Fruit fly (Drosophila melanogaster) whole organism, prepupa: Measurements from ENCODE around the gene Ama.

ENCODE experiments used
- Blimp-1 ChIP-seq: fragments of 200-800 bp; sonication (Bioruptor generic); optimal IDR thresholded peaks from 3 replicates; lab custom pipeline; 2017; ENCODE audit warnings: missing biosample characterization, missing genetic modification characterization, mild to moderate bottlenecking, moderate library complexity, missing genetic modification reagents
- CG10669 ChIP-seq: fragments of 200-800 bp; sonication (Bioruptor generic); optimal IDR thresholded peaks from 3 replicates; lab custom pipeline; 2018; ENCODE audit warnings: missing biosample characterization, mild to moderate bottlenecking, missing genetic modification characterization, moderate library complexity
- CG11294 ChIP-seq: fragments of 200-800 bp; sonication (Bioruptor generic); IDR thresholded peaks from 2 replicates; pipeline ENCODE4 v1.3.6; 2022; ENCODE audit warnings: missing biosample characterization, missing genetic modification characterization
- CG11902 ChIP-seq: fragments of 200-800 bp; sonication (Bioruptor generic); optimal IDR thresholded peaks from 3 replicates; lab custom pipeline; 2016; ENCODE audit warnings: missing biosample characterization, missing genetic modification characterization
- CG15336 ChIP-seq: fragments of 200-800 bp; sonication (Bioruptor generic); IDR thresholded peaks from 2 replicates; pipeline ENCODE4 v1.3.6; 2022; ENCODE audit warnings: missing biosample characterization, missing genetic modification characterization
- CG1621 ChIP-seq: fragments of 200-800 bp; sonication (Bioruptor generic); optimal IDR thresholded peaks from 3 replicates; lab custom pipeline; 2018; ENCODE audit warnings: missing biosample characterization, mild to moderate bottlenecking, missing genetic modification characterization
- CG16779 ChIP-seq: fragments of 200-800 bp; sonication (Bioruptor generic); optimal IDR thresholded peaks from 3 replicates; lab custom pipeline; 2017; ENCODE audit warnings: missing biosample characterization, mild to moderate bottlenecking, missing genetic modification characterization
- CG3032 ChIP-seq: fragments of 200-800 bp; optimal IDR thresholded peaks from 2 replicates; lab custom pipeline; 2019; ENCODE audit warnings: missing biosample characterization, mild to moderate bottlenecking, missing genetic modification characterization, moderate library complexity
- CG31627 ChIP-seq: fragments of 200-800 bp; sonication (Bioruptor generic); optimal IDR thresholded peaks from 3 replicates; lab custom pipeline; 2016; ENCODE audit warnings: missing biosample characterization, missing genetic modification characterization
- CG32006 ChIP-seq: fragments of 200-800 bp; sonication (Bioruptor generic); optimal IDR thresholded peaks from 3 replicates; lab custom pipeline; 2017; ENCODE audit warnings: missing biosample characterization, mild to moderate bottlenecking, missing genetic modification characterization
- CG34406 ChIP-seq: fragments of 200-800 bp; sonication (Bioruptor generic); optimal IDR thresholded peaks from 3 replicates; lab custom pipeline; 2016; ENCODE audit warnings: missing biosample characterization, missing genetic modification characterization
- CG3919 ChIP-seq: fragments of 200-800 bp; sonication (Bioruptor generic); optimal IDR thresholded peaks from 3 replicates; lab custom pipeline; 2016; ENCODE audit warnings: missing biosample characterization, missing genetic modification characterization
- CG4318 ChIP-seq: fragments of 200-800 bp; sonication (Bioruptor generic); optimal IDR thresholded peaks from 3 replicates; lab custom pipeline; 2017; ENCODE audit warnings: missing biosample characterization, mild to moderate bottlenecking, missing genetic modification characterization
- CG6163 ChIP-seq: fragments of 200-800 bp; sonication (Bioruptor generic); IDR thresholded peaks from 3 replicates; pipeline ENCODE4 v1.3.6; 2022; ENCODE audit warnings: missing biosample characterization, missing genetic modification characterization
- CG6276 ChIP-seq: fragments of 200-800 bp; sonication (Bioruptor generic); optimal IDR thresholded peaks from 2 replicates; lab custom pipeline; 2017; ENCODE audit warnings: missing biosample characterization, mild to moderate bottlenecking, missing genetic modification characterization
- CG6792 ChIP-seq: fragments of 200-800 bp; sonication (Bioruptor generic); optimal IDR thresholded peaks from 3 replicates; lab custom pipeline; 2016; ENCODE audit warnings: missing biosample characterization, missing genetic modification characterization
- CG6854 ChIP-seq: fragments of 200-800 bp; sonication (Bioruptor generic); optimal IDR thresholded peaks from 2 replicates; lab custom pipeline; 2017; ENCODE audit warnings: missing biosample characterization, mild to moderate bottlenecking, missing genetic modification characterization
- CG7368 ChIP-seq: fragments of 200-800 bp; sonication (Bioruptor generic); optimal IDR thresholded peaks from 3 replicates; lab custom pipeline; 2016; ENCODE audit warnings: missing biosample characterization, missing genetic modification characterization
- CG8632 ChIP-seq: fragments of 200-800 bp; sonication (Bioruptor generic); optimal IDR thresholded peaks from 3 replicates; lab custom pipeline; 2016; ENCODE audit warnings: missing biosample characterization, missing genetic modification characterization
- CG9139 ChIP-seq: fragments of 200-800 bp; sonication (Bioruptor generic); optimal IDR thresholded peaks from 3 replicates; lab custom pipeline; 2017; ENCODE audit warnings: missing biosample characterization, mild to moderate bottlenecking, missing genetic modification characterization
- Eip75B ChIP-seq: fragments of 200-800 bp; sonication (Bioruptor generic); optimal IDR thresholded peaks from 3 replicates; lab custom pipeline; 2016; ENCODE audit warnings: missing biosample characterization, missing genetic modification characterization
- Eip78C ChIP-seq: fragments of 200-800 bp; sonication (Bioruptor generic); peaks from one replicate; lab custom pipeline; 2016; ENCODE audit warnings: missing biosample characterization, missing genetic modification characterization
- Eip93F ChIP-seq: fragments of 200-800 bp; sonication (Bioruptor generic); optimal IDR thresholded peaks from 2 replicates; lab custom pipeline; 2016; ENCODE audit warnings: missing biosample characterization, mild to moderate bottlenecking, missing genetic modification characterization
- Ets96B ChIP-seq: fragments of 200-800 bp; optimal IDR thresholded peaks from 2 replicates; lab custom pipeline; 2019; ENCODE audit warnings: missing biosample characterization, mild to moderate bottlenecking, missing genetic modification characterization, moderate library complexity
- Gug ChIP-seq: fragments of 200-800 bp; sonication (Bioruptor generic); IDR thresholded peaks from 2 replicates; pipeline ENCODE4 v1.3.6; 2022; ENCODE audit warnings: missing biosample characterization, missing genetic modification characterization
- Hr38 ChIP-seq: sonication (Bioruptor generic); optimal IDR thresholded peaks from 2 replicates; lab custom pipeline; 2016; ENCODE audit warnings: missing biosample characterization, missing genetic modification characterization
- Hr39 ChIP-seq: fragments of 200-800 bp; sonication (Bioruptor generic); optimal IDR thresholded peaks from 2 replicates; lab custom pipeline; 2016; ENCODE audit warnings: missing biosample characterization, missing genetic modification characterization
- Hr4 ChIP-seq: fragments of 200-800 bp; sonication (Bioruptor generic); optimal IDR thresholded peaks from 3 replicates; lab custom pipeline; 2016; ENCODE audit warnings: missing biosample characterization, missing genetic modification characterization
- Lpt ChIP-seq: fragments of 200-800 bp; sonication (Bioruptor generic); optimal IDR thresholded peaks from 3 replicates; lab custom pipeline; 2016; ENCODE audit warnings: missing biosample characterization, missing genetic modification characterization
- Met ChIP-seq: fragments of 200-800 bp; sonication (Bioruptor generic); optimal IDR thresholded peaks from 3 replicates; lab custom pipeline; 2016; ENCODE audit warnings: missing biosample characterization, missing genetic modification characterization
- OdsH ChIP-seq: fragments of 200-800 bp; sonication (Bioruptor generic); optimal IDR thresholded peaks from 3 replicates; lab custom pipeline; 2016; ENCODE audit warnings: missing biosample characterization, missing genetic modification characterization
- Smox ChIP-seq: fragments of 200-800 bp; sonication (Bioruptor generic); optimal IDR thresholded peaks from 3 replicates; lab custom pipeline; 2016; ENCODE audit warnings: missing biosample characterization, missing genetic modification characterization
- Sox102F ChIP-seq: fragments of 200-800 bp; sonication (Bioruptor generic); optimal IDR thresholded peaks from 2 replicates; lab custom pipeline; 2016; ENCODE audit warnings: missing biosample characterization, mild to moderate bottlenecking, missing genetic modification characterization
- Sox14 ChIP-seq: fragments of 200-800 bp; sonication (Bioruptor generic); optimal IDR thresholded peaks from 3 replicates; lab custom pipeline; 2016; ENCODE audit warnings: missing biosample characterization, missing genetic modification characterization
- Sox15 ChIP-seq: fragments of 200-800 bp; sonication (Bioruptor generic); optimal IDR thresholded peaks from 3 replicates; lab custom pipeline; 2016; ENCODE audit warnings: missing biosample characterization, missing genetic modification characterization
- achi ChIP-seq: fragments of 200-800 bp; sonication (Bioruptor generic); optimal IDR thresholded peaks from 3 replicates; lab custom pipeline; 2016; ENCODE audit warnings: missing biosample characterization, missing genetic modification characterization
- acj6 ChIP-seq: fragments of 200-800 bp; sonication (Bioruptor generic); optimal IDR thresholded peaks from 3 replicates; lab custom pipeline; 2016; ENCODE audit warnings: missing biosample characterization, missing genetic modification characterization
- dac ChIP-seq: fragments of 200-800 bp; sonication (Bioruptor generic); optimal IDR thresholded peaks from 2 replicates; lab custom pipeline; 2017; ENCODE audit warnings: missing biosample characterization, mild to moderate bottlenecking, missing genetic modification characterization
- dsx ChIP-seq: fragments of 200-800 bp; optimal IDR thresholded peaks from 3 replicates; lab custom pipeline; 2019; ENCODE audit warnings: missing biosample characterization, mild to moderate bottlenecking, missing genetic modification characterization, moderate library complexity; ENCODE audit not compliant: poor library complexity, severe bottlenecking
- eg ChIP-seq: fragments of 200-800 bp; sonication (Bioruptor generic); IDR thresholded peaks from 3 replicates; pipeline ENCODE4 v1.3.6; 2022; ENCODE audit warnings: missing biosample characterization, missing genetic modification characterization
- esn ChIP-seq: fragments of 200-800 bp; sonication (Bioruptor generic); optimal IDR thresholded peaks from 2 replicates; lab custom pipeline; 2016; ENCODE audit warnings: missing biosample characterization, mild to moderate bottlenecking, missing genetic modification characterization, moderate library complexity
- fd59A ChIP-seq: fragments of 200-800 bp; sonication (Bioruptor generic); optimal IDR thresholded peaks from 2 replicates; lab custom pipeline; 2017; ENCODE audit warnings: missing biosample characterization, mild to moderate bottlenecking, missing genetic modification characterization, missing genetic modification reagents
- fd85E ChIP-seq: fragments of 200-800 bp; sonication (Bioruptor generic); optimal IDR thresholded peaks from 3 replicates; lab custom pipeline; 2016; ENCODE audit warnings: missing biosample characterization, missing genetic modification characterization
- net ChIP-seq: fragments of 200-800 bp; sonication (Bioruptor generic); optimal IDR thresholded peaks from 3 replicates; lab custom pipeline; 2016; ENCODE audit warnings: missing biosample characterization, missing genetic modification characterization
- pdm3 ChIP-seq: fragments of 200-800 bp; sonication (Bioruptor generic); optimal IDR thresholded peaks from 3 replicates; lab custom pipeline; 2016; ENCODE audit warnings: missing biosample characterization, missing genetic modification characterization
- salr ChIP-seq, 2 experiments: fragments of 200-800 bp; sonication (Bioruptor generic); optimal IDR thresholded peaks; 3 replicates each; lab custom pipeline; 2016 to 2018; ENCODE audit warnings: missing biosample characterization in 2 of 2, missing genetic modification characterization in 2 of 2, mild to moderate bottlenecking in 1 of 2
- spab ChIP-seq: fragments of 200-800 bp; sonication (Bioruptor generic); optimal IDR thresholded peaks from 2 replicates; lab custom pipeline; 2017; ENCODE audit warnings: missing biosample characterization, mild to moderate bottlenecking, missing genetic modification characterization, missing genetic modification reagents
- ss ChIP-seq, 2 experiments: fragments of 200-800 bp; sonication (Bioruptor generic); optimal IDR thresholded peaks; 2 replicates in 1 of 2; 3 replicates in 1 of 2; lab custom pipeline; 2017 to 2018; ENCODE audit warnings: mild to moderate bottlenecking in 2 of 2, missing biosample characterization in 2 of 2, missing genetic modification characterization in 2 of 2, moderate library complexity in 1 of 2
- topi ChIP-seq: fragments of 200-800 bp; sonication (Bioruptor generic); optimal IDR thresholded peaks from 3 replicates; lab custom pipeline; 2016; ENCODE audit warnings: missing biosample characterization, missing genetic modification characterization
- vri ChIP-seq: fragments of 200-800 bp; sonication (Bioruptor generic); optimal IDR thresholded peaks from 3 replicates; lab custom pipeline; 2016; ENCODE audit warnings: missing biosample characterization, mild to moderate bottlenecking, missing genetic modification characterization

The Ama gene

dm6 chr3R:6755454-6755853, 6.9 kb upstream of the Ama start:
- no peak for TF ChIP-seq dsx (GFP tag; lab: Kevin White, UChicago)
- TF ChIP-seq CG6854 (GFP tag; lab: Kevin White, UChicago) = no peak
- no peak for TF ChIP-seq Sox15 (GFP tag; lab: Kevin White, UChicago)
- no peak for TF ChIP-seq CG3919 (GFP tag; lab: Kevin White, UChicago)
- no peak for TF ChIP-seq fd59A (GFP tag; lab: Kevin White, UChicago)
- no peak for TF ChIP-seq Eip75B (GFP tag; lab: Kevin White, UChicago)
- no peak for TF ChIP-seq Sox14
- TF ChIP-seq Smox = no peak
- no peak for TF ChIP-seq CG1621
- no peak for TF ChIP-seq esn (GFP tag; lab: Kevin White, UChicago)
- TF ChIP-seq fd85E (GFP tag; lab: Kevin White, UChicago) = no peak
- TF ChIP-seq vri = no peak
- no peak for TF ChIP-seq CG15336 (GFP tag; lab: Robert Waterston, UW)
- TF ChIP-seq CG6163 (GFP tag; lab: Robert Waterston, UW) = no peak
- TF ChIP-seq, all 60 proteins: peak for 0

DNA sequence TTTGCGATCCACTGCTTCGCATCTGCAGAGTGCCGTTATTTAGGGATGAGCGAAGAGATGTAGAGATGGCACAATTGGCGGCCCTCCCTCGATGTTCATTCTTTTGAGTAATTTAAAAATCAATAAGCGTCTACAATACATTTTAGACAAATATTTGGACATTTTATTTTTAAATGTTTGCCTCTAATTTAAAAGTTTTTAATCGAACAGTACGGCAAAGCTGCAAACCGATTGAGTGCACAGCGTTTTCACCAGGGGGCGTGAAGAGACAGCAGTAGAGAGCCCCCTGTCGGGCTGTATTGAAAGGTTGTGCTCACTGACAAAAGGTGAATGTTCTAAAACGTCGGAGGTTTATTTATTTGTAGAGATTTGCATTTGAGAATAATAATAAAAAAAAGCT, 3.0 kb upstream of the Ama start, which contains the start of gene bcd:
Gene bcd (minus strand): TSS at position 48 of the 400 bp plus-strand sequence.
- TF ChIP-seq ss (GFP tag; optimal IDR thresholded peaks at IDR 0.05; lab: Kevin White, UChicago) = no peak
- peak; percentile 32 for TF ChIP-seq CG10669 (GFP tag; lab: Kevin White, UChicago)
- TF ChIP-seq Smox = peak; percentile 48
- no peak for TF ChIP-seq fd85E (GFP tag; lab: Kevin White, UChicago)
- TF ChIP-seq CG8632 = no peak
- TF ChIP-seq CG9139 (GFP tag; lab: Kevin White, UChicago) = no peak
- peak; percentile 46 for TF ChIP-seq achi (GFP tag; lab: Kevin White, UChicago)
- TF ChIP-seq dac = peak; percentile 66
- TF ChIP-seq CG11294 = peak; percentile 25; the same call in 1 of the 2 replicates
- peak; percentile 35 for TF ChIP-seq Sox102F
- no peak for TF ChIP-seq CG34406 (GFP tag; lab: Kevin White, UChicago)
- TF ChIP-seq CG1621 = peak; percentile 27
- no peak for TF ChIP-seq Blimp-1 (GFP tag; lab: Kevin White, UChicago)
- peak; percentile 25 for TF ChIP-seq net (GFP tag; lab: Kevin White, UChicago)
- TF ChIP-seq salr (GFP tag; optimal IDR thresholded peaks at IDR 0.05; lab: Kevin White, UChicago) = peak in 1 of 2 experiments; percentile 52
- TF ChIP-seq topi = peak; percentile 58
- no peak for TF ChIP-seq spab (GFP tag; lab: Kevin White, UChicago)
- TF ChIP-seq fd59A (GFP tag; lab: Kevin White, UChicago) = no peak
- TF ChIP-seq Ets96B (tag; lab: Kevin White, UChicago) = no peak
- TF ChIP-seq Hr39 = peak; percentile 81
- TF ChIP-seq Hr4 (GFP tag; lab: Kevin White, UChicago) = peak; percentile 53
- TF ChIP-seq CG6163 (GFP tag; lab: Robert Waterston, UW) = peak; percentile 77
- no peak for TF ChIP-seq Eip93F
- TF ChIP-seq CG15336 (GFP tag; lab: Robert Waterston, UW) = no peak
- no peak for TF ChIP-seq Hr38 (GFP tag; lab: Kevin White, UChicago)
- TF ChIP-seq Sox15 (GFP tag; lab: Kevin White, UChicago) = peak; percentile 34
- no peak for TF ChIP-seq CG16779 (tag; lab: Kevin White, UChicago)
- TF ChIP-seq CG31627 (GFP tag; lab: Kevin White, UChicago) = peak; percentile 82
- no peak for TF ChIP-seq CG6276 (GFP tag; lab: Kevin White, UChicago)
- peak; percentile 41; the same call in 1 of the 3 replicates for TF ChIP-seq eg (GFP tag; lab: Robert Waterston, UW)
- TF ChIP-seq CG32006 (GFP tag; lab: Kevin White, UChicago) = peak; percentile 49
- peak; percentile 53 for TF ChIP-seq CG11902 (GFP tag; lab: Kevin White, UChicago)
- no peak for TF ChIP-seq CG4318 (GFP tag; lab: Kevin White, UChicago)
- TF ChIP-seq CG7368 (GFP tag; lab: Kevin White, UChicago) = peak; percentile 32
- TF ChIP-seq Eip78C (GFP tag; lab: Kevin White, UChicago) = peak; percentile 77
- TF ChIP-seq CG3032 (tag; lab: Kevin White, UChicago) = peak; percentile 57
- TF ChIP-seq OdsH = peak; percentile 64
- TF ChIP-seq pdm3 = peak; percentile 70
- no peak for TF ChIP-seq Lpt (GFP tag; lab: Kevin White, UChicago)
- no peak for TF ChIP-seq Gug (GFP tag; lab: Robert Waterston, UW)
- peak; percentile 49 for TF ChIP-seq Met (GFP tag; lab: Kevin White, UChicago)
- peak; percentile 47 for TF ChIP-seq CG6792 (GFP tag; lab: Kevin White, UChicago)
- TF ChIP-seq acj6 (GFP tag; lab: Kevin White, UChicago) = peak; percentile 59
